Worm (Caenorhabditis elegans) whole organism, late embryonic: ENCODE data around the gene F09D12.2.

ENCODE experiments used
- C38D4.7 ChIP-seq: fragments of 200-800 bp; sonication (Bioruptor generic); optimal IDR thresholded peaks from 2 replicates; lab custom pipeline; 2018; ENCODE audit warnings: mild to moderate bottlenecking, missing genetic modification characterization, moderate library complexity, missing compliant biosample characterization
- F13H6.1 ChIP-seq: sonication (generic microtip); optimal IDR thresholded peaks from 2 replicates; lab custom pipeline; 2016; ENCODE audit warnings: missing genetic modification characterization, missing compliant biosample characterization
- K09A11.1 ChIP-seq: sonication (generic microtip); optimal IDR thresholded peaks from 2 replicates; lab custom pipeline; 2017; ENCODE audit warnings: antibody characterized with exemption, mild to moderate bottlenecking, missing genetic modification characterization, missing compliant biosample characterization; ENCODE audit not compliant: insufficient read depth
- T23F11.4 ChIP-seq: fragments of 200-800 bp; sonication (Bioruptor generic); optimal IDR thresholded peaks from 2 replicates; lab custom pipeline; 2018; ENCODE audit warnings: mild to moderate bottlenecking, missing genetic modification characterization, missing compliant biosample characterization
- Y22D7AL.16 ChIP-seq: sonication (generic microtip); optimal IDR thresholded peaks from 2 replicates; lab custom pipeline; 2016; ENCODE audit warnings: missing genetic modification characterization, missing compliant biosample characterization
- ceh-19 ChIP-seq: fragments of 200-800 bp; sonication (Bioruptor generic); optimal IDR thresholded peaks from 2 replicates; lab custom pipeline; 2018; ENCODE audit warnings: mild to moderate bottlenecking, missing genetic modification characterization, missing compliant biosample characterization
- ceh-2 ChIP-seq: sonication (generic microtip); optimal IDR thresholded peaks from 2 replicates; lab custom pipeline; 2016; ENCODE audit warnings: missing genotype, missing genetic modification characterization, missing compliant biosample characterization
- ceh-31 ChIP-seq: sonication (generic microtip); optimal IDR thresholded peaks from 2 replicates; lab custom pipeline; 2016; ENCODE audit warnings: missing genetic modification characterization, missing compliant biosample characterization
- ceh-34 ChIP-seq: sonication (generic microtip); optimal IDR thresholded peaks from 2 replicates; lab custom pipeline; 2016; ENCODE audit warnings: mild to moderate bottlenecking, missing genetic modification characterization, missing compliant biosample characterization
- ceh-45 ChIP-seq: fragments of 200-800 bp; sonication (Bioruptor generic); IDR thresholded peaks from 2 replicates; pipeline ENCODE4 v1.3.6; 2022; ENCODE audit warnings: missing genetic modification reagents, missing genetic modification characterization, missing compliant biosample characterization
- ceh-48 ChIP-seq: sonication (generic microtip); optimal IDR thresholded peaks from 2 replicates; lab custom pipeline; 2016; ENCODE audit warnings: missing genetic modification characterization, inconsistent platforms, missing compliant biosample characterization
- ceh-6 ChIP-seq: fragments of 200-800 bp; sonication (Bioruptor generic); optimal IDR thresholded peaks from 2 replicates; lab custom pipeline; 2018; ENCODE audit warnings: mild to moderate bottlenecking, missing genetic modification characterization, missing compliant biosample characterization
- ceh-9 ChIP-seq: sonication (generic microtip); optimal IDR thresholded peaks from 2 replicates; lab custom pipeline; 2016; ENCODE audit warnings: mild to moderate bottlenecking, missing genetic modification characterization, inconsistent platforms, missing compliant biosample characterization
- che-1 ChIP-seq: sonication (generic microtip); optimal IDR thresholded peaks from 2 replicates; lab custom pipeline; 2016; ENCODE audit warnings: mild to moderate bottlenecking, missing genetic modification characterization, missing compliant biosample characterization
- elt-2 ChIP-seq: sonication (generic microtip); optimal IDR thresholded peaks from 2 replicates; lab custom pipeline; 2016; ENCODE audit warnings: missing genetic modification reagents, missing genetic modification characterization, missing compliant biosample characterization
- elt-4 ChIP-seq: sonication (generic microtip); optimal IDR thresholded peaks from 2 replicates; lab custom pipeline; 2016; ENCODE audit warnings: missing genetic modification characterization, missing compliant biosample characterization
- ets-4 ChIP-seq: sonication (generic microtip); optimal IDR thresholded peaks from 2 replicates; lab custom pipeline; 2016; ENCODE audit warnings: missing genetic modification characterization, missing compliant biosample characterization
- eyg-1 ChIP-seq: sonication (generic microtip); optimal IDR thresholded peaks from 2 replicates; lab custom pipeline; 2016; ENCODE audit warnings: missing genotype, missing genetic modification characterization, missing compliant biosample characterization
- fax-1 ChIP-seq: sonication (generic microtip); optimal IDR thresholded peaks from 2 replicates; lab custom pipeline; 2016; ENCODE audit warnings: missing genotype, missing genetic modification characterization, missing compliant biosample characterization
- gmeb-2 ChIP-seq: sonication (generic microtip); optimal IDR thresholded peaks from 2 replicates; lab custom pipeline; 2016; ENCODE audit warnings: missing genetic modification characterization, inconsistent platforms, missing compliant biosample characterization
- hlh-15 ChIP-seq: sonication (generic microtip); optimal IDR thresholded peaks from 2 replicates; lab custom pipeline; 2016; ENCODE audit warnings: missing genetic modification characterization, missing compliant biosample characterization
- hlh-30 ChIP-seq: sonication (generic microtip); optimal IDR thresholded peaks from 2 replicates; lab custom pipeline; 2017; ENCODE audit warnings: antibody characterized with exemption, missing genetic modification characterization, missing compliant biosample characterization; ENCODE audit not compliant: insufficient read depth
- hlh-6 ChIP-seq: sonication (generic microtip); optimal IDR thresholded peaks from 2 replicates; lab custom pipeline; 2016; ENCODE audit warnings: missing genotype, missing genetic modification characterization, missing compliant biosample characterization
- hlh-8 ChIP-seq: sonication (generic microtip); optimal IDR thresholded peaks from 2 replicates; lab custom pipeline; 2016; ENCODE audit warnings: missing genotype, missing genetic modification characterization, missing compliant biosample characterization
- lim-6 ChIP-seq: sonication (generic microtip); optimal IDR thresholded peaks from 2 replicates; lab custom pipeline; 2016; ENCODE audit warnings: missing genetic modification characterization, missing compliant biosample characterization
- nfya-1 ChIP-seq: sonication (generic microtip); optimal IDR thresholded peaks from 2 replicates; lab custom pipeline; 2017; ENCODE audit warnings: missing genetic modification characterization, mild to moderate bottlenecking, missing compliant biosample characterization, antibody characterized with exemption, moderate library complexity
- nhr-11 ChIP-seq: fragments of 150-350 bp; optimal IDR thresholded peaks from 2 replicates; lab custom pipeline; 2014; ENCODE audit warnings: missing biosample characterization, missing genetic modification characterization
- nhr-232 ChIP-seq: sonication (generic microtip); optimal IDR thresholded peaks from 2 replicates; lab custom pipeline; 2016; ENCODE audit warnings: missing genetic modification characterization, missing compliant biosample characterization
- pat-9 ChIP-seq: fragments of 200-800 bp; sonication (Bioruptor generic); optimal IDR thresholded peaks from 2 replicates; lab custom pipeline; 2018; ENCODE audit warnings: mild to moderate bottlenecking, missing genetic modification characterization, moderate library complexity, missing compliant biosample characterization
- pax-1 ChIP-seq: fragments of 150-350 bp; optimal IDR thresholded peaks from 2 replicates; lab custom pipeline; 2014; ENCODE audit warnings: missing biosample characterization, missing genetic modification characterization
- pqm-1 ChIP-seq: sonication (generic microtip); optimal IDR thresholded peaks from 2 replicates; lab custom pipeline; 2016; ENCODE audit warnings: missing genetic modification characterization, missing compliant biosample characterization
- pros-1 ChIP-seq: fragments of 150-350 bp; optimal IDR thresholded peaks from 2 replicates; lab custom pipeline; 2014; ENCODE audit warnings: missing biosample characterization, missing genetic modification reagents, missing genetic modification characterization
- rnt-1 ChIP-seq: sonication (generic microtip); optimal IDR thresholded peaks from 2 replicates; lab custom pipeline; 2016; ENCODE audit warnings: missing genetic modification characterization, missing compliant biosample characterization
- sox-2 ChIP-seq: fragments of 200-800 bp; sonication (Bioruptor generic); IDR thresholded peaks from 2 replicates; pipeline ENCODE4 v1.3.6; 2022; ENCODE audit warnings: missing genetic modification reagents, missing genetic modification characterization, missing compliant biosample characterization
- sox-4 ChIP-seq: sonication (generic microtip); optimal IDR thresholded peaks from 2 replicates; lab custom pipeline; 2017; ENCODE audit warnings: mild to moderate bottlenecking, missing genetic modification characterization, inconsistent platforms, missing compliant biosample characterization
- tbx-2 ChIP-seq: sonication (generic microtip); optimal IDR thresholded peaks from 2 replicates; lab custom pipeline; 2016; ENCODE audit warnings: missing genetic modification characterization, missing compliant biosample characterization
- tbx-7 ChIP-seq: sonication (generic microtip); optimal IDR thresholded peaks from 2 replicates; lab custom pipeline; 2016; ENCODE audit warnings: missing genotype, missing genetic modification characterization, missing compliant biosample characterization
- unc-42 ChIP-seq: sonication (generic microtip); optimal IDR thresholded peaks from 2 replicates; lab custom pipeline; 2016; ENCODE audit warnings: missing genotype, missing genetic modification characterization, missing compliant biosample characterization
- unc-55 ChIP-seq: sonication (generic microtip); optimal IDR thresholded peaks from 2 replicates; lab custom pipeline; 2017; ENCODE audit warnings: missing biosample characterization, missing genetic modification reagents, missing genetic modification characterization
- unc-86 ChIP-seq: sonication (generic microtip); optimal IDR thresholded peaks from 2 replicates; lab custom pipeline; 2016; ENCODE audit warnings: missing genetic modification characterization, missing compliant biosample characterization
- zip-5 ChIP-seq: sonication (generic microtip); optimal IDR thresholded peaks from 2 replicates; lab custom pipeline; 2016; ENCODE audit warnings: missing genetic modification characterization, missing compliant biosample characterization
- ztf-16 ChIP-seq: sonication (generic microtip); optimal IDR thresholded peaks from 2 replicates; lab custom pipeline; 2017; ENCODE audit warnings: missing genetic modification characterization, missing compliant biosample characterization

F09D12.2 gene

ce11 chrIV:3418741-3419140 lies 25.3 kb downstream of the F09D12.2 start:
- no peak for TF ChIP-seq pqm-1 (tag; lab: Kevin White, UChicago)
- TF ChIP-seq sox-2 (GFP tag; lab: Robert Waterston, UW), result no peak
- no peak for TF ChIP-seq C38D4.7 (GFP tag; lab: Kevin White, UChicago)
- TF ChIP-seq ceh-2 (tag; lab: Kevin White, UChicago), result no peak
- TF ChIP-seq F13H6.1 (tag; lab: Kevin White, UChicago), result no peak

- TF ChIP-seq ceh-34 (tag; lab: Kevin White, UChicago) (no peak), fax-1 (no peak), gmeb-2 (tag; lab: Kevin White, UChicago) (no peak), unc-42 (tag; lab: Kevin White, UChicago) (no peak), sox-4 (no peak), unc-55 (no peak), ceh-9 (no peak), pros-1 (tag; lab: Kevin White, UChicago) (no peak), hlh-6 (no peak), lim-6 (tag; lab: Kevin White, UChicago) (no peak), unc-86 (no peak), ceh-48 (tag; lab: Kevin White, UChicago) (no peak), pat-9 (tag; lab: Kevin White, UChicago) (no peak), K09A11.1 (tag; lab: Kevin White, UChicago) (no peak), hlh-15 (tag; lab: Kevin White, UChicago) (no peak), hlh-30 (tag; lab: Kevin White, UChicago) (no peak), tbx-7 (tag; lab: Kevin White, UChicago) (no peak), ceh-31 (tag; lab: Kevin White, UChicago) (no peak), hlh-8 (tag; lab: Kevin White, UChicago) (no peak)
These were observed 28.6 kb downstream of the F09D12.2 start, which contains the start of gene lgc-9 for ce11 chrIV:3415383-3415782. lgc-9 (plus strand) TSS chrIV:3415683.

- TF ChIP-seq elt-2 (tag; lab: Kevin White, UChicago), result peak; percentile 72
- no peak for TF ChIP-seq T23F11.4
These were observed 43.1 kb downstream of the F09D12.2 start for ce11 chrIV:3400941-3401340.

- TF ChIP-seq Y22D7AL.16 (tag; lab: Kevin White, UChicago), result peak; percentile 11
- TF ChIP-seq pax-1 (tag; lab: Kevin White, UChicago), result no peak
- peak; percentile 2 for TF ChIP-seq ceh-34 (tag; lab: Kevin White, UChicago)
- TF ChIP-seq ceh-19 (GFP tag; lab: Kevin White, UChicago), result peak; percentile 5
- TF ChIP-seq ztf-16, result peak; percentile 25
- TF ChIP-seq ceh-48 (tag; lab: Kevin White, UChicago), result peak; percentile 18
- peak; percentile 6 for TF ChIP-seq gmeb-2 (tag; lab: Kevin White, UChicago)
- no peak for TF ChIP-seq hlh-30 (tag; lab: Kevin White, UChicago)
- peak; percentile 1 for TF ChIP-seq tbx-2 (tag; lab: Kevin White, UChicago)
- no peak for TF ChIP-seq rnt-1 (tag; lab: Kevin White, UChicago)
- peak; percentile 11 for TF ChIP-seq ceh-31 (tag; lab: Kevin White, UChicago)
- TF ChIP-seq nfya-1 (tag; lab: Kevin White, UChicago), result peak; percentile 46
- peak; percentile 5 for TF ChIP-seq unc-42 (tag; lab: Kevin White, UChicago)
These were observed 44.8 kb downstream of the F09D12.2 start, which contains the start of the genes dyf-3 and pdhb-1 for ce11 chrIV:3399015-3399722. dyf-3 (minus strand) TSS chrIV:3399231. pdhb-1 (plus strand) TSS chrIV:3399672.

ce11 chrIV:3398078-3398477 lies 45.9 kb downstream of the F09D12.2 start:
- no peak for TF ChIP-seq ets-4
- TF ChIP-seq elt-2 (tag; lab: Kevin White, UChicago), result no peak
- TF ChIP-seq unc-55, result no peak
- TF ChIP-seq ceh-6 (GFP tag; lab: Kevin White, UChicago), result no peak
- TF ChIP-seq pros-1 (tag; lab: Kevin White, UChicago), result no peak
- no peak for TF ChIP-seq hlh-6
- TF ChIP-seq ceh-45 (GFP tag; lab: Robert Waterston, UW), result no peak
- no peak for TF ChIP-seq hlh-8 (tag; lab: Kevin White, UChicago)
- TF ChIP-seq ceh-31 (tag; lab: Kevin White, UChicago), result no peak
- TF ChIP-seq ceh-34 (tag; lab: Kevin White, UChicago), result no peak
- no peak for TF ChIP-seq gmeb-2 (tag; lab: Kevin White, UChicago)
- no peak for TF ChIP-seq che-1 (tag; lab: Kevin White, UChicago)
- TF ChIP-seq eyg-1 (tag; lab: Kevin White, UChicago), result no peak
- no peak for TF ChIP-seq ceh-48 (tag; lab: Kevin White, UChicago)
- no peak for TF ChIP-seq nhr-11
- TF ChIP-seq nfya-1 (tag; lab: Kevin White, UChicago), result no peak
- TF ChIP-seq K09A11.1 (tag; lab: Kevin White, UChicago), result no peak
- no peak for TF ChIP-seq zip-5
- no peak for TF ChIP-seq nhr-232 (tag; lab: Kevin White, UChicago)
- TF ChIP-seq elt-4 (tag; lab: Kevin White, UChicago), result no peak
